Fruit fly (Drosophila melanogaster) whole organism: ENCODE measurements around the gene RanGAP.

Source experiments
- CG8478 ChIP-seq: fragments of >200 bp; optimal IDR thresholded peaks from 2 replicates; lab custom pipeline; 2018; ENCODE audit warnings: inconsistent platforms
- Dll ChIP-seq: fragments of >200 bp; optimal IDR thresholded peaks from 2 replicates; lab custom pipeline; 2017
- EcR ChIP-seq, 2 experiments: fragments of >200 bp; optimal IDR thresholded peaks; 2 replicates each; lab custom pipeline; 2017; ENCODE audit warnings: missing biosample characterization in 2 of 2, missing genetic modification characterization in 2 of 2, missing genetic modification reagents in 2 of 2
- psq ChIP-seq: fragments of >200 bp; optimal IDR thresholded peaks from 2 replicates; lab custom pipeline; 2017
- usp ChIP-seq: fragments of >200 bp; optimal IDR thresholded peaks from 2 replicates; lab custom pipeline; 2017; ENCODE audit warnings: missing biosample characterization, missing genetic modification characterization, mixed read lengths

DNA sequence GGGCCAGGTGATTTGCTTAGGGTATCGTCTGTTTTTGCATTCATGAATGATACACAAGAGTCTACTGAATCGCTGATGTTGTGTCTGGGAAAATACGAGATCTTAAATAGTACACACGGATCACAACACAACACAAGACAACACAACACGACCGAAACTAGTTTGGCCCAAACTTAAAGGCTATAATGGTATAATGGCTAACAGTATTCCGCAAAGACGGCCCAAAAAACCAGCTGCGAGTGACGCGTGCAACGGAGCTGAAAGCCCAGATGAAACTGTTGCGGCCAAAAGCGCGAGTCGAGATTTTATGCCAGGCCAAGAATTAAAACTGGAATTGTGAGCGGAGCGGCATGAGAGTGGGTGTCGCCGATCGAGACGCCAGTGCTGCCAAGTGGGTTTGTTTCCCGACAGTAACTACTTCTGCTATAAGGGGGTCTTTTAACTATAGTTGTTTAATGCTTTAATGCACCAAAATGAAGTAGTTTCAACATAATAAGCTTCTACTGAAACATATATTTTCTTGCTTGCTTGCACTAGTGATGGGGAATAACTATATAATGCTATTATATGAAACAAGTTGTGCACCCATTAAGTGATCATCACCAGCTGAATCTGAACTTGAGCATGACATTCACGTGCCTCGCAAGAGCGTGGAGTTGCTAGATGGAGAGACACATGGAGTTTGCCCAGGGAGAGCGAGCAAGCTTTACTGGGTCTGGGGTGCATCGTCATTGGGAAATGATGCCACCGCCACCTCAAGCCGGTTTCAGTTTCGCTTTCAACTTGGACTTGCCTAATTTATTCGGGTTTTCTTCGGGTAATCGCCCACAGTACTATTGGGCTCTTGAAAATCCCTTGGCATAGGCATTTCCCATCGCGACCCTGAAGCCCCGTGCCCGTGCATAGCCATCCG is 2.8 kb upstream of the RanGAP start:
- no peak for TF ChIP-seq EcR (GFP tag; optimal IDR thresholded peaks at IDR 0.05; lab: Kevin White, UChicago)
- TF ChIP-seq usp (GFP tag; lab: Kevin White, UChicago) = no peak
- no peak for TF ChIP-seq CG8478
- no peak for TF ChIP-seq psq (lab: Kevin White, UChicago)
- TF ChIP-seq Dll (lab: Kevin White, UChicago) = no peak
